Worm (Caenorhabditis elegans) whole organism, L1 larva: ENCODE measurements around the gene rpn-2.

ENCODE experiments used
- C04F5.9 ChIP-seq: sonication (generic microtip); optimal IDR thresholded peaks from 2 replicates; lab custom pipeline; 2016; ENCODE audit warnings: missing genetic modification characterization, missing compliant biosample characterization
- C16A3.4 ChIP-seq: fragments of 150-350 bp; optimal IDR thresholded peaks from 2 replicates; lab custom pipeline; 2014; ENCODE audit warnings: missing biosample characterization, missing genetic modification characterization
- Y116A8C.19 ChIP-seq: sonication (generic microtip); optimal IDR thresholded peaks from 2 replicates; lab custom pipeline; 2016; ENCODE audit warnings: missing compliant biosample characterization, missing genetic modification characterization, borderline replicate concordance
- alr-1 ChIP-seq: fragments of 200-800 bp; sonication (Bioruptor generic); optimal IDR thresholded peaks from 2 replicates; lab custom pipeline; 2018; ENCODE audit warnings: borderline replicate concordance, mild to moderate bottlenecking, missing genetic modification characterization, missing compliant biosample characterization
- ama-1 ChIP-seq: fragments of 150-350 bp; optimal IDR thresholded peaks from 2 replicates; lab custom pipeline; 2014
- ceh-63 ChIP-seq: fragments of 200-800 bp; sonication (Bioruptor generic); optimal IDR thresholded peaks from 2 replicates; lab custom pipeline; 2018; ENCODE audit warnings: mild to moderate bottlenecking, missing genetic modification characterization, missing compliant biosample characterization
- ceh-8 ChIP-seq: fragments of 200-800 bp; sonication (Bioruptor generic); optimal IDR thresholded peaks from 2 replicates; lab custom pipeline; 2018; ENCODE audit warnings: mild to moderate bottlenecking, missing genetic modification characterization, moderate library complexity, missing compliant biosample characterization
- ceh-82 ChIP-seq, 3 experiments: fragments of 150-350 bp in 1 of 3; sonication (generic microtip) in 2 of 3; optimal IDR thresholded peaks; 2 replicates each; lab custom pipeline; 2014 to 2017; ENCODE audit warnings: missing biosample characterization in 3 of 3, missing genetic modification characterization in 3 of 3
- ceh-88 ChIP-seq: fragments of 200-800 bp; sonication (Bioruptor generic); IDR thresholded peaks from 2 replicates; pipeline ENCODE4 v1.3.6; 2022; ENCODE audit warnings: missing genetic modification characterization, missing compliant biosample characterization
- efl-1 ChIP-seq, 4 experiments: fragments of 150-350 bp; optimal IDR thresholded peaks in 3 of 4; peaks in 1 of 4; 1 replicate in 1 of 4; 2 replicates in 3 of 4; lab custom pipeline; 2014; ENCODE audit warnings: missing biosample characterization in 2 of 4, missing genetic modification characterization in 2 of 4, missing genetic modification reagents in 2 of 4
- egl-13 ChIP-seq: sonication (generic microtip); optimal IDR thresholded peaks from 2 replicates; lab custom pipeline; 2016; ENCODE audit warnings: missing genotype, missing genetic modification reagents, missing genetic modification characterization, missing compliant biosample characterization
- elt-2 ChIP-seq: sonication (generic microtip); optimal IDR thresholded peaks from 2 replicates; lab custom pipeline; 2016; ENCODE audit warnings: missing genetic modification characterization, mild to moderate bottlenecking, inconsistent platforms, missing compliant biosample characterization, missing genetic modification reagents
- elt-3 ChIP-seq, 6 experiments: fragments of 150-350 bp in 1 of 6; sonication (generic microtip); optimal IDR thresholded peaks; 2 replicates each; lab custom pipeline; 2017 to 2018; ENCODE audit warnings: missing biosample characterization in 6 of 6, missing genetic modification characterization in 6 of 6, inconsistent platforms in 1 of 6
- ets-5 ChIP-seq: fragments of 200-800 bp; sonication (Bioruptor generic); IDR thresholded peaks from 2 replicates; pipeline ENCODE4 v1.3.6; 2022; ENCODE audit warnings: missing genetic modification characterization, missing compliant biosample characterization
- fkh-10 ChIP-seq: sonication (generic microtip); optimal IDR thresholded peaks from 2 replicates; lab custom pipeline; 2017; ENCODE audit warnings: missing biosample characterization, missing genetic modification reagents, missing genetic modification characterization
- fos-1 ChIP-seq: fragments of 150-350 bp; optimal IDR thresholded peaks from 2 replicates; lab custom pipeline; 2014; ENCODE audit warnings: missing biosample characterization, missing genetic modification characterization
- grh-1 ChIP-seq: fragments of 200-800 bp; sonication (Bioruptor generic); IDR thresholded peaks from 2 replicates; pipeline ENCODE4 v1.3.6; 2022; ENCODE audit warnings: missing genetic modification reagents, missing genetic modification characterization, missing compliant biosample characterization
- irx-1 ChIP-seq: sonication (generic microtip); optimal IDR thresholded peaks from 2 replicates; lab custom pipeline; 2016; ENCODE audit warnings: missing genetic modification characterization, missing compliant biosample characterization
- lin-14 ChIP-seq: fragments of 200-800 bp; sonication (Bioruptor generic); optimal IDR thresholded peaks from 2 replicates; lab custom pipeline; 2018; ENCODE audit warnings: mild to moderate bottlenecking, missing genetic modification characterization, moderate library complexity, missing compliant biosample characterization
- lin-15B ChIP-seq: fragments of 150-350 bp; sonication (generic microtip); optimal IDR thresholded peaks from 3 replicates; lab custom pipeline; 2014; ENCODE audit warnings: missing biosample characterization, missing genetic modification characterization
- lin-35 ChIP-seq, 2 experiments: fragments of 150-350 bp; optimal IDR thresholded peaks; 2 replicates each; lab custom pipeline; 2014; ENCODE audit warnings: missing biosample characterization in 2 of 2, missing genetic modification characterization in 2 of 2, missing genetic modification reagents in 2 of 2
- lir-3 ChIP-seq: sonication (generic microtip); optimal IDR thresholded peaks from 2 replicates; lab custom pipeline; 2016; ENCODE audit warnings: mild to moderate bottlenecking, missing genetic modification characterization, moderate library complexity, missing compliant biosample characterization; ENCODE audit not compliant: poor library complexity
- lsy-2 ChIP-seq, 2 experiments: fragments of 150-350 bp; optimal IDR thresholded peaks; 2 replicates each; lab custom pipeline; 2014; ENCODE audit warnings: missing biosample characterization in 2 of 2, missing genetic modification characterization in 2 of 2
- mef-2 ChIP-seq: fragments of 150-350 bp; optimal IDR thresholded peaks from 2 replicates; lab custom pipeline; 2014; ENCODE audit warnings: missing biosample characterization, missing genetic modification characterization
- mep-1 ChIP-seq: fragments of 150-350 bp; optimal IDR thresholded peaks from 2 replicates; lab custom pipeline; 2014; ENCODE audit warnings: missing biosample characterization, missing genetic modification characterization
- nhr-237 ChIP-seq: fragments of 150-350 bp; optimal IDR thresholded peaks from 2 replicates; lab custom pipeline; 2014; ENCODE audit warnings: missing biosample characterization, missing genetic modification characterization
- nhr-28 ChIP-seq: fragments of 150-350 bp; optimal IDR thresholded peaks from 2 replicates; lab custom pipeline; 2014; ENCODE audit warnings: missing biosample characterization, missing genetic modification characterization
- nhr-47 ChIP-seq: sonication (generic microtip); optimal IDR thresholded peaks from 2 replicates; lab custom pipeline; 2016; ENCODE audit warnings: mild to moderate bottlenecking, missing genetic modification characterization, moderate library complexity, missing compliant biosample characterization
- nhr-85 ChIP-seq: sonication (generic microtip); peaks from one replicate; lab custom pipeline; 2016; ENCODE audit warnings: missing genetic modification characterization, inconsistent platforms, missing compliant biosample characterization
- nhr-90 ChIP-seq: sonication (generic microtip); optimal IDR thresholded peaks from 2 replicates; lab custom pipeline; 2016; ENCODE audit warnings: mild to moderate bottlenecking, missing genetic modification characterization, missing compliant biosample characterization; ENCODE audit not compliant: poor library complexity
- pax-3 ChIP-seq: fragments of 200-800 bp; sonication (Bioruptor generic); optimal IDR thresholded peaks from 2 replicates; lab custom pipeline; 2018; ENCODE audit warnings: mild to moderate bottlenecking, missing genetic modification characterization, moderate library complexity, missing compliant biosample characterization
- rnt-1 ChIP-seq: sonication (generic microtip); optimal IDR thresholded peaks from 2 replicates; lab custom pipeline; 2016; ENCODE audit warnings: mild to moderate bottlenecking, missing genetic modification characterization, moderate library complexity, missing compliant biosample characterization
- snpc-4 ChIP-seq: fragments of 150-350 bp; optimal IDR thresholded peaks from 2 replicates; lab custom pipeline; 2014; ENCODE audit warnings: missing biosample characterization, missing genetic modification characterization
- sox-4 ChIP-seq: sonication (generic microtip); optimal IDR thresholded peaks from 2 replicates; lab custom pipeline; 2016; ENCODE audit warnings: missing genetic modification characterization, missing compliant biosample characterization
- sup-37 ChIP-seq: fragments of 200-800 bp; sonication (Bioruptor generic); optimal IDR thresholded peaks from 2 replicates; lab custom pipeline; 2018; ENCODE audit warnings: mild to moderate bottlenecking, missing genetic modification characterization, missing compliant biosample characterization
- tbx-2 ChIP-seq: sonication (generic microtip); optimal IDR thresholded peaks from 2 replicates; lab custom pipeline; 2016; ENCODE audit warnings: missing genetic modification characterization, missing compliant biosample characterization
- unc-86 ChIP-seq: sonication (generic microtip); optimal IDR thresholded peaks from 2 replicates; lab custom pipeline; 2016; ENCODE audit warnings: missing genetic modification characterization, missing compliant biosample characterization
- vab-15 ChIP-seq: sonication (generic microtip); optimal IDR thresholded peaks from 2 replicates; lab custom pipeline; 2017; ENCODE audit warnings: missing genotype, mild to moderate bottlenecking, missing genetic modification characterization, missing compliant biosample characterization
- zag-1 ChIP-seq: fragments of 150-350 bp; optimal IDR thresholded peaks from 2 replicates; lab custom pipeline; 2014; ENCODE audit warnings: missing biosample characterization, missing genetic modification characterization
- ztf-11 ChIP-seq, 2 experiments: sonication (generic microtip); optimal IDR thresholded peaks; 2 replicates each; lab custom pipeline; 2016 to 2017; ENCODE audit warnings: missing genetic modification characterization in 2 of 2, missing biosample characterization in 1 of 2, missing compliant biosample characterization in 1 of 2
- ztf-4 ChIP-seq: fragments of 150-350 bp; optimal IDR thresholded peaks from 2 replicates; lab custom pipeline; 2014; ENCODE audit warnings: missing biosample characterization, missing genetic modification characterization

The rpn-2 gene

DNA sequence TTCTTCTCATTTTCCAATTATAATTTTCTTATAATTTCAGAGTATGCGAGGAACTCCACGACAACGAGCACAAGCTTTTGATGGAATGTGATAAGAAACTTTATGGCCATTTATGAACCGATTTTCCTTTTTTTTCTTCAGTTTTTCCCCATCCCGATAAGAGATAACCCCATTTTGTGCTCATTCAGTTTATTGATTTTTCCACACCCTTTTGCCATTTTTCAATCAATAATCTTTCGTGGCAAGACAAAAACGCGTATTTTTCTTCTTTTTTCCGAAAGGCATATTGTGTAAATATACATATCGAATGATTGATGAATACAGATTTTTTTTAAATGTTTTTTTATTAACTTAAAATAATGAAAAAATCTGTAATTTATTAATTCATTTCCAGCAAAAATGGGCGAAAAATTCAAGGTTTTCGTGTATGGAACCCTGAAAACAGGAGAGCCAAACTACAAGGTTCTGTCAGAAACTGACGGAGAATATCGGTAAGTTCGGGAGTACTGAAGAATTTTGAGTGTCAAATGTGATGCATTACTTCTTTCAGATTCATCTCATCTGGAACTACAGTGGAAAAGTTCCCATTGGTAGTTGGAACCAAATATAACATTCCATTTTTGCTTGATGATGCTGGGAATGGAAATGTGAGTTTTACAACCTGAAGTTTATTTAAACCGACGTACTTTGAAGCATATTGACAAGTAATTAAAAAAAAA lies 34.6 kb upstream of the rpn-2 start, which contains the start of gene F42A10.9:
F42A10.9 (plus strand) TSS at position 321 of the 719 bp plus-strand sequence.
- TF ChIP-seq elt-2 (tag; lab: Kevin White, UChicago) (peak; percentile 4), pax-3 (tag; lab: Kevin White, UChicago) (no peak), mep-1 (tag; lab: Kevin White, UChicago) (peak; percentile 45), ama-1 (peak; percentile 50), efl-1 (optimal IDR thresholded peaks at IDR 0.05; lab: Kevin White, UChicago) (no peak), efl-1 (GFP tag; optimal IDR thresholded peaks at IDR 0.05 in 1 of 2; lab: Kevin White, UChicago) (peak in 1 of 2 experiments; percentile 38), unc-86 (tag; lab: Kevin White, UChicago) (no peak), lsy-2 (tag; optimal IDR thresholded peaks at IDR 0.05; lab: Kevin White, UChicago) (peak in 1 of 2 experiments; percentile 18), nhr-47 (tag; lab: Kevin White, UChicago) (peak; percentile 5), nhr-90 (tag; lab: Kevin White, UChicago) (peak; percentile 25), sup-37 (no peak)

ce11 chrIII:6165240-6165639 lies 33.7 kb upstream of the rpn-2 start:
- TF ChIP-seq nhr-28 (no peak), zag-1 (tag; lab: Kevin White, UChicago) (no peak), rnt-1 (tag; lab: Kevin White, UChicago) (no peak), ama-1 (no peak), elt-3 (tag; optimal IDR thresholded peaks at IDR 0.05; lab: Kevin White, UChicago) (no peak), snpc-4 (tag; lab: Kevin White, UChicago) (no peak), sox-4 (tag; lab: Kevin White, UChicago) (no peak), C04F5.9 (tag; lab: Kevin White, UChicago) (no peak), fkh-10 (GFP tag; lab: Kevin White, UChicago) (no peak), ztf-4 (tag; lab: Kevin White, UChicago) (no peak), alr-1 (tag; lab: Kevin White, UChicago) (no peak), ceh-82 (tag; optimal IDR thresholded peaks at IDR 0.05; lab: Kevin White, UChicago) (no peak), lin-15B (tag; lab: Kevin White, UChicago) (no peak), irx-1 (tag; lab: Kevin White, UChicago) (no peak), Y116A8C.19 (tag; lab: Kevin White, UChicago) (no peak), lin-35 (GFP tag; optimal IDR thresholded peaks at IDR 0.05; lab: Kevin White, UChicago) (no peak), unc-86 (tag; lab: Kevin White, UChicago) (no peak), nhr-237 (tag; lab: Kevin White, UChicago) (no peak)

ce11 chrIII:6166634-6167033 lies 32.4 kb upstream of the rpn-2 start:
- TF ChIP-seq tbx-2 (tag; lab: Kevin White, UChicago) (no peak), ceh-88 (GFP tag; lab: Robert Waterston, UW) (no peak), ztf-11 (tag; optimal IDR thresholded peaks at IDR 0.05; lab: Kevin White, UChicago) (no peak), mef-2 (tag; lab: Kevin White, UChicago) (no peak), vab-15 (no peak)

ce11 chrIII:6168497-6169227 lies 30.3 kb upstream of the rpn-2 start, which contains the start of gene efk-1:
Gene efk-1, minus strand, starts transcription at chrIII:6168547.
- TF ChIP-seq fos-1 (tag; lab: Kevin White, UChicago) (no peak), ceh-63 (no peak), Y116A8C.19 (tag; lab: Kevin White, UChicago) (no peak), unc-86 (tag; lab: Kevin White, UChicago) (no peak), nhr-85 (tag; lab: Kevin White, UChicago) (no peak), ets-5 (GFP tag; lab: Robert Waterston, UW) (no peak), mep-1 (tag; lab: Kevin White, UChicago) (peak; percentile 7), lin-35 (GFP tag; optimal IDR thresholded peaks at IDR 0.05; lab: Kevin White, UChicago) (peak in 1 of 2 experiments; percentile 45), efl-1 (optimal IDR thresholded peaks at IDR 0.05; lab: Kevin White, UChicago) (no peak), efl-1 (GFP tag; optimal IDR thresholded peaks at IDR 0.05 in 1 of 2; lab: Kevin White, UChicago) (peak in 1 of 2 experiments; percentile 26), C16A3.4 (tag; lab: Kevin White, UChicago) (peak; percentile 1), grh-1 (no peak), lir-3 (tag; lab: Kevin White, UChicago) (no peak), ceh-8 (GFP tag; lab: Kevin White, UChicago) (no peak), egl-13 (no peak), lin-14 (GFP tag; lab: Kevin White, UChicago) (peak; percentile 8)
